Worm (Caenorhabditis elegans) whole organism, mixed stage, embryonic: ENCODE measurements around the gene irld-17.
A peak's percentile ranks its signal among the peaks of the same experiment; 100 is the strongest.

ENCODE experiments used
- bed-3 ChIP-seq: fragments of 200-800 bp; sonication (Bioruptor generic); optimal IDR thresholded peaks from 3 replicates; lab custom pipeline; 2018; ENCODE audit warnings: mild to moderate bottlenecking, missing genetic modification characterization, moderate library complexity, missing compliant biosample characterization
- ceh-39 ChIP-seq: fragments of 150-350 bp; optimal IDR thresholded peaks from 2 replicates; lab custom pipeline; 2014; ENCODE audit warnings: missing biosample characterization, missing genetic modification characterization
- ceh-43 ChIP-seq: fragments of 200-800 bp; sonication (Bioruptor generic); optimal IDR thresholded peaks from 2 replicates; lab custom pipeline; 2018; ENCODE audit warnings: mild to moderate bottlenecking, missing genetic modification characterization, moderate library complexity, missing compliant biosample characterization
- ces-1 ChIP-seq: fragments of 150-350 bp; optimal IDR thresholded peaks from 2 replicates; lab custom pipeline; 2014; ENCODE audit warnings: missing biosample characterization, missing genetic modification reagents, missing genetic modification characterization
- cnd-1 ChIP-seq: fragments of 200-800 bp; sonication (Bioruptor generic); optimal IDR thresholded peaks from 2 replicates; lab custom pipeline; 2018; ENCODE audit warnings: mild to moderate bottlenecking, missing genetic modification characterization, missing compliant biosample characterization
- drap-1 ChIP-seq: fragments of 200-800 bp; sonication (Bioruptor generic); optimal IDR thresholded peaks from 3 replicates; lab custom pipeline; 2018; ENCODE audit warnings: mild to moderate bottlenecking, missing genetic modification characterization, missing compliant biosample characterization
- elt-1 ChIP-seq: sonication (generic microtip); optimal IDR thresholded peaks from 2 replicates; lab custom pipeline; 2017; ENCODE audit warnings: missing genetic modification characterization, mild to moderate bottlenecking, missing compliant biosample characterization, antibody characterized with exemption, moderate library complexity, borderline replicate concordance; ENCODE audit not compliant: insufficient read depth
- elt-3 ChIP-seq: fragments of 150-350 bp; optimal IDR thresholded peaks from 2 replicates; lab custom pipeline; 2014; ENCODE audit warnings: missing biosample characterization, missing genetic modification characterization
- flh-1 ChIP-seq: fragments of 200-800 bp; sonication (Bioruptor generic); optimal IDR thresholded peaks from 2 replicates; lab custom pipeline; 2018; ENCODE audit warnings: mild to moderate bottlenecking, missing genetic modification characterization, moderate library complexity, missing compliant biosample characterization
- ham-2 ChIP-seq: fragments of 200-800 bp; sonication (Bioruptor generic); optimal IDR thresholded peaks from 2 replicates; lab custom pipeline; 2018; ENCODE audit warnings: mild to moderate bottlenecking, missing genetic modification characterization, missing compliant biosample characterization
- hlh-1 ChIP-seq: fragments of 150-350 bp; optimal IDR thresholded peaks from 2 replicates; lab custom pipeline; 2014; ENCODE audit warnings: missing biosample characterization, missing genetic modification reagents, missing genetic modification characterization
- lin-32 ChIP-seq: fragments of 200-800 bp; sonication (Bioruptor generic); optimal IDR thresholded peaks from 2 replicates; lab custom pipeline; 2018; ENCODE audit warnings: mild to moderate bottlenecking, missing genetic modification characterization, missing compliant biosample characterization
- lsy-2 ChIP-seq: fragments of 150-350 bp; optimal IDR thresholded peaks from 2 replicates; lab custom pipeline; 2014; ENCODE audit warnings: missing biosample characterization, missing genetic modification characterization
- mab-5 ChIP-seq: fragments of 150-350 bp; optimal IDR thresholded peaks from 2 replicates; lab custom pipeline; 2014; ENCODE audit warnings: missing biosample characterization, missing genetic modification characterization
- mep-1 ChIP-seq: fragments of 150-350 bp; optimal IDR thresholded peaks from 2 replicates; lab custom pipeline; 2017; ENCODE audit warnings: missing biosample characterization, missing genetic modification reagents, missing genetic modification characterization, inconsistent platforms
- mls-2 ChIP-seq: sonication (generic microtip); optimal IDR thresholded peaks from 2 replicates; lab custom pipeline; 2016; ENCODE audit warnings: mild to moderate bottlenecking, missing genetic modification characterization, moderate library complexity, missing compliant biosample characterization
- nhr-2 ChIP-seq: fragments of 150-350 bp; optimal IDR thresholded peaks from 2 replicates; lab custom pipeline; 2014; ENCODE audit warnings: missing biosample characterization, missing genetic modification characterization
- nhr-28 ChIP-seq: fragments of 150-350 bp; optimal IDR thresholded peaks from 2 replicates; lab custom pipeline; 2014; ENCODE audit warnings: missing biosample characterization, missing genetic modification characterization
- pha-4 ChIP-seq: fragments of 150-350 bp; optimal IDR thresholded peaks from 2 replicates; lab custom pipeline; 2018; ENCODE audit warnings: missing biosample characterization, missing genetic modification reagents, missing genetic modification characterization
- snpc-4 ChIP-seq: fragments of 150-350 bp; optimal IDR thresholded peaks from 2 replicates; lab custom pipeline; 2014; ENCODE audit warnings: missing biosample characterization, missing genetic modification characterization
- sptf-1 ChIP-seq: sonication (generic microtip); optimal IDR thresholded peaks from 2 replicates; lab custom pipeline; 2017; ENCODE audit warnings: mild to moderate bottlenecking, missing genetic modification characterization, moderate library complexity, missing compliant biosample characterization
- unc-120 ChIP-seq: sonication (generic microtip); optimal IDR thresholded peaks from 2 replicates; lab custom pipeline; 2017; ENCODE audit warnings: missing genetic modification characterization, missing compliant biosample characterization; ENCODE audit not compliant: poor library complexity, severe bottlenecking
- unc-62 ChIP-seq: fragments of 150-350 bp; optimal IDR thresholded peaks from 2 replicates; lab custom pipeline; 2014; ENCODE audit warnings: missing biosample characterization, missing genetic modification reagents, missing genetic modification characterization
- zip-8 ChIP-seq: fragments of 150-350 bp; optimal IDR thresholded peaks from 2 replicates; lab custom pipeline; 2014; ENCODE audit warnings: missing biosample characterization, missing genetic modification characterization
- ztf-11 ChIP-seq: fragments of 150-350 bp; optimal IDR thresholded peaks from 2 replicates; lab custom pipeline; 2014; ENCODE audit warnings: missing biosample characterization, missing genetic modification characterization

Gene irld-17

ce11 chrV:1614726-1615125 is 17.1 kb upstream of the irld-17 start, which contains the start of gene srbc-41:
TSS of gene srbc-41 (minus strand) at chrV:1614826.
- TF ChIP-seq ceh-39 (tag; lab: Kevin White, UChicago) (no peak), ztf-11 (tag; lab: Kevin White, UChicago) (no peak)
- TF ChIP-seq, all 35 proteins: peak for 0

ce11 chrV:1618760-1619159 is 13.1 kb upstream of the irld-17 start, which contains the start of gene nhr-179:
TSS of gene nhr-179 (minus strand) at chrV:1618860.
- TF ChIP-seq sptf-1 (tag; lab: Kevin White, UChicago) (no peak), drap-1 (GFP tag; lab: Kevin White, UChicago) (no peak), ces-1 (GFP tag; lab: Kevin White, UChicago) (no peak), flh-1 (GFP tag; lab: Kevin White, UChicago) (no peak), snpc-4 (tag; lab: Kevin White, UChicago) (no peak), bed-3 (GFP tag; lab: Kevin White, UChicago) (no peak), nhr-2 (tag; lab: Kevin White, UChicago) (no peak), ceh-43 (no peak)

- TF ChIP-seq sptf-1 (tag; lab: Kevin White, UChicago) (no peak), unc-120 (tag; lab: Kevin White, UChicago) (no peak), hlh-1 (tag; lab: Kevin White, UChicago) (no peak), nhr-2 (tag; lab: Kevin White, UChicago) (no peak), bed-3 (GFP tag; lab: Kevin White, UChicago) (no peak)
These were observed 11.3 kb upstream of the irld-17 start for ce11 chrV:1620537-1620936.

- no peak for TF ChIP-seq snpc-4 (tag; lab: Kevin White, UChicago)
- no peak for TF ChIP-seq zip-8
- TF ChIP-seq drap-1 (GFP tag; lab: Kevin White, UChicago) = no peak
- TF ChIP-seq elt-3 = no peak
- no peak for TF ChIP-seq nhr-2 (tag; lab: Kevin White, UChicago)
These were observed 10.3 kb upstream of the irld-17 start, which contains the start of gene nhr-117 for ce11 chrV:1621494-1621893. TSS of gene nhr-117 (minus strand) at chrV:1621520.

- TF ChIP-seq ceh-43 (no peak), elt-1 (tag; lab: Kevin White, UChicago) (no peak), mls-2 (tag; lab: Kevin White, UChicago) (no peak)
These were observed 8.4 kb upstream of the irld-17 start for ce11 chrV:1623429-1623828.

ce11 chrV:1624340-1624739 is 7.5 kb upstream of the irld-17 start, which contains the start of gene nhr-110:
TSS of gene nhr-110 (minus strand) at chrV:1624440.
- TF ChIP-seq snpc-4 (tag; lab: Kevin White, UChicago) (no peak), flh-1 (GFP tag; lab: Kevin White, UChicago) (no peak), unc-120 (tag; lab: Kevin White, UChicago) (no peak)
- TF ChIP-seq, all 35 proteins: peak for 0

ce11 chrV:1626720-1627119 is 5.1 kb upstream of the irld-17 start, which contains the start of gene nhr-237:
TSS of gene nhr-237 (minus strand) at chrV:1626820.
- TF ChIP-seq flh-1 (GFP tag; lab: Kevin White, UChicago) (no peak), elt-1 (tag; lab: Kevin White, UChicago) (no peak), mab-5 (tag; lab: Kevin White, UChicago) (no peak), lsy-2 (no peak), nhr-28 (tag; lab: Kevin White, UChicago) (no peak), cnd-1 (no peak), lin-32 (GFP tag; lab: Kevin White, UChicago) (no peak), elt-3 (no peak)

ce11 chrV:1627269-1627668 is 4.5 kb upstream of the irld-17 start:
- peak; percentile 12 for TF ChIP-seq unc-62 (GFP tag; lab: Kevin White, UChicago)
- no peak for TF ChIP-seq bed-3 (GFP tag; lab: Kevin White, UChicago)
- peak; percentile 15 for TF ChIP-seq elt-1 (tag; lab: Kevin White, UChicago)
- TF ChIP-seq ztf-11 (tag; lab: Kevin White, UChicago) = no peak
- TF ChIP-seq lsy-2 = no peak
- peak; percentile 72 for TF ChIP-seq ham-2 (GFP tag; lab: Kevin White, UChicago)
- peak; percentile 61 for TF ChIP-seq pha-4 (tag; lab: Kevin White, UChicago)
- peak; percentile 94 for TF ChIP-seq nhr-28 (tag; lab: Kevin White, UChicago)
- peak; percentile 69 for TF ChIP-seq mep-1 (tag; lab: Kevin White, UChicago)
